Fruit fly (Drosophila melanogaster) whole organism, pupa: ENCODE measurements around the gene CG42655.

Experiments
- CG10348 ChIP-seq: fragments of 200-800 bp; sonication (Bioruptor generic); IDR thresholded peaks from 2 replicates; pipeline ENCODE4 v1.3.6; 2022; ENCODE audit warnings: missing biosample characterization, missing genetic modification characterization
- CG12605 ChIP-seq: fragments of 200-800 bp; sonication (Bioruptor generic); IDR thresholded peaks from 2 replicates; pipeline ENCODE4 v1.3.6; 2022; ENCODE audit warnings: missing biosample characterization, missing genetic modification characterization
- CG13204 ChIP-seq: fragments of 200-800 bp; sonication (Bioruptor generic); optimal IDR thresholded peaks from 2 replicates; lab custom pipeline; 2018; ENCODE audit warnings: missing biosample characterization, mild to moderate bottlenecking, missing genetic modification characterization, moderate library complexity
- CG14655 ChIP-seq: fragments of 200-800 bp; sonication (Bioruptor generic); optimal IDR thresholded peaks from 3 replicates; lab custom pipeline; 2017; ENCODE audit warnings: mild to moderate bottlenecking, missing biosample characterization, missing genetic modification reagents, missing genetic modification characterization
- CG15710 ChIP-seq: fragments of 200-800 bp; sonication (Bioruptor generic); optimal IDR thresholded peaks from 2 replicates; lab custom pipeline; 2018; ENCODE audit warnings: missing biosample characterization, mild to moderate bottlenecking, missing genetic modification characterization, moderate library complexity
- CG17806 ChIP-seq: fragments of 200-800 bp; sonication (Bioruptor generic); optimal IDR thresholded peaks from 2 replicates; lab custom pipeline; 2018; ENCODE audit warnings: missing biosample characterization, mild to moderate bottlenecking, missing genetic modification characterization, moderate library complexity
- CG32121 ChIP-seq: fragments of 200-800 bp; sonication (Bioruptor generic); IDR thresholded peaks from 2 replicates; pipeline ENCODE4 v1.3.6; 2022; ENCODE audit warnings: missing biosample characterization, missing genetic modification characterization
- CG34367 ChIP-seq: fragments of 200-800 bp; sonication (Bioruptor generic); optimal IDR thresholded peaks from 2 replicates; lab custom pipeline; 2018; ENCODE audit warnings: missing biosample characterization, mild to moderate bottlenecking, missing genetic modification characterization
- CG4496 ChIP-seq: fragments of 200-800 bp; sonication (Bioruptor generic); IDR thresholded peaks from 3 replicates; pipeline ENCODE4 v1.3.6; 2022; ENCODE audit warnings: missing biosample characterization, missing genetic modification characterization
- CG8159 ChIP-seq: fragments of 200-800 bp; sonication (Bioruptor generic); optimal IDR thresholded peaks from 3 replicates; lab custom pipeline; 2018; ENCODE audit warnings: missing biosample characterization, mild to moderate bottlenecking, missing genetic modification characterization, moderate library complexity
- CG8301 ChIP-seq: fragments of 200-800 bp; sonication (Bioruptor generic); optimal IDR thresholded peaks from 2 replicates; lab custom pipeline; 2018; ENCODE audit warnings: missing biosample characterization, mild to moderate bottlenecking, missing genetic modification characterization
- CG9948 ChIP-seq: fragments of 200-800 bp; sonication (Bioruptor generic); optimal IDR thresholded peaks from 2 replicates; lab custom pipeline; 2018; ENCODE audit warnings: missing biosample characterization, mild to moderate bottlenecking, missing genetic modification characterization, moderate library complexity
- D1 ChIP-seq: fragments of 200-800 bp; sonication (Bioruptor generic); optimal IDR thresholded peaks from 2 replicates; lab custom pipeline; 2018; ENCODE audit warnings: missing biosample characterization, mild to moderate bottlenecking, missing genetic modification characterization, moderate library complexity
- EcR ChIP-seq: fragments of 200-800 bp; sonication (Bioruptor generic); optimal IDR thresholded peaks from 3 replicates; lab custom pipeline; 2019; ENCODE audit warnings: missing biosample characterization, missing genetic modification characterization, mild to moderate bottlenecking, moderate library complexity, missing genetic modification reagents
- Ets98B ChIP-seq: fragments of 200-800 bp; sonication (Bioruptor generic); IDR thresholded peaks from 2 replicates; pipeline ENCODE4 v1.3.6; 2022; ENCODE audit warnings: missing biosample characterization, missing genetic modification characterization
- Pif1A ChIP-seq: fragments of 200-800 bp; sonication (Bioruptor generic); optimal IDR thresholded peaks from 3 replicates; lab custom pipeline; 2016; ENCODE audit warnings: missing biosample characterization, missing genetic modification characterization
- Pif1B ChIP-seq: fragments of 200-800 bp; sonication (Bioruptor generic); optimal IDR thresholded peaks from 3 replicates; lab custom pipeline; 2016; ENCODE audit warnings: missing biosample characterization, missing genetic modification characterization
- Snoo ChIP-seq: fragments of 200-800 bp; sonication (Bioruptor generic); optimal IDR thresholded peaks from 3 replicates; lab custom pipeline; 2017; ENCODE audit warnings: missing biosample characterization, mild to moderate bottlenecking, missing genetic modification characterization, inconsistent platforms
- fd96Ca ChIP-seq: fragments of 200-800 bp; sonication (Bioruptor generic); IDR thresholded peaks from 3 replicates; pipeline ENCODE4 v1.3.6; 2022; ENCODE audit warnings: missing biosample characterization, missing genetic modification characterization
- gl ChIP-seq: fragments of 200-800 bp; sonication (Bioruptor generic); optimal IDR thresholded peaks from 2 replicates; lab custom pipeline; 2018; ENCODE audit warnings: missing biosample characterization, mild to moderate bottlenecking, missing genetic modification characterization
- rn ChIP-seq: fragments of 200-800 bp; sonication (Bioruptor generic); IDR thresholded peaks from 2 replicates; pipeline ENCODE4 v1.3.6; 2022; ENCODE audit warnings: missing biosample characterization, missing genetic modification characterization

CG42655 gene

DNA sequence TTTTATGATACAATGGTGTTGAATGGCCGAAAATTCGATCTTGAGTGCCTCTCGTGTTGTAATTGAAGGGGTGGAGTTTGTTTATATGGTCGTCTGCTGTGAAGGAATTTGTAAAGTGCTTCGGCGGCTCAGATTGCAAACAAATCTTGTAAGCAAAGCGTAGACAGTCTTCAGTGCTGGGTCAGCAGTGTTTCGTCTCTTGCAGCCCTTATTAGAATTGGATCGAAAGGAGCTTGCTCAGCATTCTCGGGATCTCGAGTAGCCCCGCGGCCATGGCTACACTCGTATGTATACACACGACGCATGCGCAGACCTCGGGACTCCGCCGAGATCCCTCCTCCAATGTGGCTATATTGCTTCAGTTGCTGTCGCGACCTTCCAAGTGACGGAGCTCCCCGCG is 24.6 kb upstream of the CG42655 start:
- TF ChIP-seq CG15710 (tag; lab: Kevin White, UChicago) (no peak), CG4496 (GFP tag; lab: Robert Waterston, UW) (no peak), CG14655 (no peak), fd96Ca (GFP tag; lab: Robert Waterston, UW) (no peak), gl (tag; lab: Kevin White, UChicago) (no peak), CG8301 (tag; lab: Kevin White, UChicago) (no peak), CG9948 (tag; lab: Kevin White, UChicago) (no peak), rn (GFP tag; lab: Robert Waterston, UW) (no peak), Ets98B (GFP tag; lab: Robert Waterston, UW) (no peak)
- TF ChIP-seq, all 21 proteins: peak for 0

DNA sequence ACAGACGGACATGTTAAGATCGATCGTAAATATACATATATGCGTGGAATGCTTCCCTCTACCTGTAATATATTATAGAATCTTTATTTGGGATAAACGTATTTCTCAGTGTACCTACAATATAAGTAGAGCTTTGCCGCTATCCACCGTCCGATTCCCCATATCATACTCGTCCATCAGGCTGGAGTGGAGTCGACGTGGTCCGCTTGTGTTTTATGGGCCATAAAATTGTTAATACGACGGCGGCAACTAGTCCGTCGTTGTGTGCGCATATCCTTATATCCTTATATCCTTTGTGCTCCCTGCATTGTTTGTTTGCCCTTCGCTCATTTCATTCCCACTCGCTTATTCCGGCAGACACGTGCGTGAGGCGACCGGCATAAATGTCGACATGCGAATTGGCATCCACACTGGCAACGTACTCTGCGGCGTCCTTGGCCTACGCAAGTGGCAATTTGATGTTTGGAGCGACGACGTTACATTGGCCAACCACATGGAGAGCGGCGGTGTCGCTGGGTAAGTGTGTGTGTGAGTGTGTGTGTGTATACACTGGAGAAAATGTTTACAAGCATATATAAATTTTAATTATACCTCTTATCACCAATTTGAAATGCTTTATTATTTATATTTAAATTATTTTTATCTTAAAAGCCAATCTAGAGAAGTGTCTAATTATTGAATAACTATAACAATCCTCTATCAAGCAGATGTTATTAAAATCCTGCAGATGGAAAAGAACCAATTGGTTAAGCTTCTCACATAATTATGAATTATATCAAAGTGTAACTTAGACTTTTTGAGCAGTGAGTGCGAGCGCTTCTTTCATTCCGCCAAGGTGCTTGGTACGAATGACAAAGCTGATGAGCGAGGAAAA is 15.4 kb upstream of the CG42655 start:
- peak; percentile 15 for TF ChIP-seq CG14655
- no peak for TF ChIP-seq CG8301 (tag; lab: Kevin White, UChicago)
- TF ChIP-seq, all 21 proteins: peak for 1

DNA sequence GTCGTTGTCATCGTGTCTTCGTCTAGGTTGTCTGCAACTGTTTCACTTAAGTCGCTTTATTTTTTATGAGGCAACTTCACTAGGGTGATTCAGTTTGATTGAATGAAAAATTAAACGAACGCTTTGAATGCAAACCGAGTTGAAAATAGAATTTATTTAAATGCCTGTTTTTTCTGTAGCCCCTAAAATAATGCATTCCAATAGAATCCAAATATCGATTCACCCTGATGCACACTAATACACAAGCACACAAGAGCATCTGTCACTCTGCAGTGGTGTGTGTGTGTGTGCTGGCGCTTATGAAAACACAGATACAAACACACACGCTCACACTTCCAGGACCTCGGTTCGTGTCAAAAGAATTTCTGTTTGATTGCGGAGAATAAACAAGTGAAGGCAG is 8.3 kb upstream of the CG42655 start:
- no peak for TF ChIP-seq CG17806 (tag; lab: Kevin White, UChicago)
- peak; percentile 56 for TF ChIP-seq CG15710 (tag; lab: Kevin White, UChicago)
- no peak for TF ChIP-seq Snoo (tag; lab: Kevin White, UChicago)
- TF ChIP-seq Pif1B (GFP tag; lab: Kevin White, UChicago) = peak; percentile 26
- peak; percentile 38; the same call in 1 of the 2 replicates for TF ChIP-seq CG12605 (GFP tag; lab: Robert Waterston, UW)
- 0 out of 3 replicates have a peak, but pooled peaks have one; percentile 20 for TF ChIP-seq CG4496 (GFP tag; lab: Robert Waterston, UW)
- TF ChIP-seq CG8159 = peak; percentile 51
- peak; percentile 41 for TF ChIP-seq CG34367 (tag; lab: Kevin White, UChicago)
- TF ChIP-seq CG13204 (GFP tag; lab: Kevin White, UChicago) = no peak
- peak; percentile 39 for TF ChIP-seq CG8301 (tag; lab: Kevin White, UChicago)
- no peak for TF ChIP-seq rn (GFP tag; lab: Robert Waterston, UW)
- no peak for TF ChIP-seq CG10348
- TF ChIP-seq D1 (tag; lab: Kevin White, UChicago) = no peak
- peak; percentile 40 for TF ChIP-seq CG14655

dm6 chr3L:19955699-19956098 is 2.2 kb upstream of the CG42655 start, which contains the start of gene CG42263:
Gene CG42263, minus strand, starts transcription at chr3L:19955799.
- no peak for TF ChIP-seq CG12605 (GFP tag; lab: Robert Waterston, UW)
- TF ChIP-seq CG8159 = no peak
- no peak for TF ChIP-seq CG34367 (tag; lab: Kevin White, UChicago)

DNA sequence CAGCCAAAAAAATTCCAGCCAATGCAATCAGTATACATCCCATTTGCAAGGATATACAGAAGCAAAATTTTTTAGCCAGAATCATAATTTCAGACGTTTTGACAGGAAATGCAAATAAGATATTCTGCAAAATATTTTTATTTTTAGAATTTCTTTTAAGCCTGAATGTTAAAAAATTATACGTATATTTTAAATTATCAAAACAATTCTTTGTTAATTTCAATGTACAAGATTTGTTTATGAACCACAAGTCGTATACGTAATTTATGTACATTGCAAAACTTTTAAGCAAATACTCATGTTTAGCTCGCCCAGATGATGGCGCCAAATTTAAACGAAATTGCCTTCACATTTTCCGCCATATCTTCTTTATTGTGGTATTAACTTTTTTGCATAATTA is 914 bp upstream of the CG42655 start, which contains the start of gene CG42654:
CG42654 (minus strand) TSS at position 101 of the 400 bp plus-strand sequence.
- TF ChIP-seq CG13204 (GFP tag; lab: Kevin White, UChicago) = no peak
- TF ChIP-seq CG8301 (tag; lab: Kevin White, UChicago) = no peak
- TF ChIP-seq fd96Ca (GFP tag; lab: Robert Waterston, UW) = no peak
- TF ChIP-seq Pif1B (GFP tag; lab: Kevin White, UChicago) = no peak
- no peak for TF ChIP-seq Pif1A (GFP tag; lab: Kevin White, UChicago)
- no peak for TF ChIP-seq EcR (GFP tag; lab: Kevin White, UChicago)
- TF ChIP-seq CG32121 (GFP tag; lab: Robert Waterston, UW) = no peak
- TF ChIP-seq Ets98B (GFP tag; lab: Robert Waterston, UW) = no peak
- TF ChIP-seq CG17806 (tag; lab: Kevin White, UChicago) = no peak
- TF ChIP-seq rn (GFP tag; lab: Robert Waterston, UW) = no peak
- no peak for TF ChIP-seq CG14655
- TF ChIP-seq CG8159 = no peak
- no peak for TF ChIP-seq CG12605 (GFP tag; lab: Robert Waterston, UW)
- no peak for TF ChIP-seq CG9948 (tag; lab: Kevin White, UChicago)
- TF ChIP-seq CG15710 (tag; lab: Kevin White, UChicago) = no peak
- no peak for TF ChIP-seq CG34367 (tag; lab: Kevin White, UChicago)
- TF ChIP-seq D1 (tag; lab: Kevin White, UChicago) = no peak
- TF ChIP-seq, all 21 proteins: peak for 0

dm6 chr3L:19952690-19953089 is 822 bp downstream of the CG42655 start, which contains the start of gene CG33710:
Gene CG33710, minus strand, starts transcription at chr3L:19952790.
- no peak for TF ChIP-seq rn (GFP tag; lab: Robert Waterston, UW)
- no peak for TF ChIP-seq Snoo (tag; lab: Kevin White, UChicago)
- TF ChIP-seq Ets98B (GFP tag; lab: Robert Waterston, UW) = no peak
- TF ChIP-seq CG34367 (tag; lab: Kevin White, UChicago) = no peak
- no peak for TF ChIP-seq CG4496 (GFP tag; lab: Robert Waterston, UW)
- TF ChIP-seq CG12605 (GFP tag; lab: Robert Waterston, UW) = no peak
- TF ChIP-seq EcR (GFP tag; lab: Kevin White, UChicago) = no peak
- no peak for TF ChIP-seq fd96Ca (GFP tag; lab: Robert Waterston, UW)
- TF ChIP-seq CG32121 (GFP tag; lab: Robert Waterston, UW) = no peak
- TF ChIP-seq CG8159 = no peak
- no peak for TF ChIP-seq Pif1A (GFP tag; lab: Kevin White, UChicago)
